Fruit fly (Drosophila melanogaster): ENCODE results near the gene CG6678.

CG6678 gene

DNA sequence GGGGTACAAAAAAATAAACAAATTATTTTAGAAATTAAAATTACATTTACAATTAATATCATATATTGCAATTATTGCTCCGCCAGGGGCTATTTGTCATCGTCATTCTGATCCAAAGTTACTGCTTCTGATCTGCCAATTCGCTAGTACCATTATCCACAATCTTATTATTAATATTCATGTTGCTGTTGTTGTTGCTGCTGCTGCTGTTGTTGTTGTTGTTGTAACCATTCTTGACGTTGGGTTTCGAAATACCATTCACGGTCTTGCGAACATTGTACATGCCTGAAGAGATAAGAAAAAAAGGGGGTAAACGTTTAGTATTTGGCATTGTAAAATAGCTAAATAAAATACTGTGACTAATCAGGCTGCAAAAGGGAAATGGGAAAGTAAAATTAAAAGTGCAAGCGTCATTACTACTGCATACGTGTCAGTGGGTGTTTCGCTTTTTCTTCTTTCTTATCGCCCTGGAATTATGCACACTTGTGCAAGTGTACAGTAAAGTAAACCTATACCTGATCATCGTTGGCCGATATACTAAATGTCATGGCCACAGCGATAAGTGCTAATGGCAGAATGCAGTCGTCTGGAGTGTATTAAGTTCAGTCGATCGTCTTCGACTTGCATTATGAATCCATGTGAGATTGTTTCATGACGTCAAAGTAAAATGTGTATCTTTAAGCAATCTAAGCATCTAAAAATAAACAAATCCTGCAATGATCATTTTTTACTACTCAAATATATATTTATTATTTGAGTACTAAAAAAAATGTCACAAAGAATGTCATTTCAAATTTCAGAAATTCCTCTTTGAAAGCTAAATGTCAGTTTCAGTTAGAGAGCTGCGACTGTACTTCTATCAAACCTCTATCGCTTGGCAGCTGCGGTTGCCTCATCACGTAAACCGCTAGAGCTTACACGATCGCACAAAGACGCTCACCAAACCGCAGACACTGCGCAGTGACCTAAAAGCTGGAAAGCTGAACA lies 34.9 kb upstream of the CG6678 start (continued):
- TF ChIP-seq gce (GFP tag; IDR thresholded peaks at IDR 0.05) (0 out of 3 replicates have a peak, but pooled peaks have one; percentile 19), fd3F (GFP tag; optimal IDR thresholded peaks at IDR 0.05) (no peak), CG7987 (GFP tag; optimal IDR thresholded peaks at IDR 0.05) (no peak), Six4 (GFP tag; optimal IDR thresholded peaks at IDR 0.05) (no peak), CG12744 (GFP tag; optimal IDR thresholded peaks at IDR 0.05) (no peak), Atf6 (GFP tag; IDR thresholded peaks at IDR 0.05) (no peak), HLH4C (GFP tag; IDR thresholded peaks at IDR 0.05; ENCODE audit: partially characterized antibody) (no peak), BEAF-32 (GFP tag; optimal IDR thresholded peaks at IDR 0.05) (no peak), Hr78 (GFP tag; optimal IDR thresholded peaks at IDR 0.05) (no peak), Drgx (GFP tag; IDR thresholded peaks at IDR 0.05) (no peak), seq (GFP tag; IDR thresholded peaks at IDR 0.05) (no peak), eve (GFP tag; optimal IDR thresholded peaks at IDR 0.05) (peak in 1 of 2 experiments; percentile 19), sens (GFP tag) (peak; percentile 33), cas (GFP tag; IDR thresholded peaks at IDR 0.05) (no peak), CG3847 (GFP tag; IDR thresholded peaks at IDR 0.05) (no peak), odd (GFP tag; optimal IDR thresholded peaks at IDR 0.05) (no peak), maf-S (GFP tag; optimal IDR thresholded peaks at IDR 0.05) (no peak), CG8290 (GFP tag; optimal IDR thresholded peaks at IDR 0.05) (no peak), CG8290 (tag; optimal IDR thresholded peaks at IDR 0.05) (peak in 1 of 2 experiments; percentile 21), Mad (GFP tag; optimal IDR thresholded peaks at IDR 0.05) (no peak), ewg (GFP tag; optimal IDR thresholded peaks at IDR 0.05) (no peak), pzg (GFP tag; optimal IDR thresholded peaks at IDR 0.05) (no peak), E2f1 (GFP tag; IDR thresholded peaks at IDR 0.05) (no peak), croc (GFP tag; conservative IDR thresholded peaks at IDR 0.05) (no peak), Blimp-1 (GFP tag; optimal IDR thresholded peaks at IDR 0.05) (peak; percentile 3), ci (GFP tag; IDR thresholded peaks at IDR 0.05) (peak; percentile 14; the same call in 1 of the 3 replicates), GATAe (GFP tag; conservative IDR thresholded peaks at IDR 0.05) (no peak), CG18619 (GFP tag; optimal IDR thresholded peaks at IDR 0.05) (no peak), CG10209 (GFP tag; optimal IDR thresholded peaks at IDR 0.05) (no peak), fru (optimal IDR thresholded peaks at IDR 0.05) (no peak), Mes4 (GFP tag; optimal IDR thresholded peaks at IDR 0.05) (no peak), CG10959 (GFP tag; IDR thresholded peaks at IDR 0.05) (no peak), Ets65A (GFP tag) (peak; percentile 71), CG2199 (GFP tag; IDR thresholded peaks at IDR 0.05) (no peak), pros (GFP tag; optimal IDR thresholded peaks at IDR 0.05) (no peak)

DNA sequence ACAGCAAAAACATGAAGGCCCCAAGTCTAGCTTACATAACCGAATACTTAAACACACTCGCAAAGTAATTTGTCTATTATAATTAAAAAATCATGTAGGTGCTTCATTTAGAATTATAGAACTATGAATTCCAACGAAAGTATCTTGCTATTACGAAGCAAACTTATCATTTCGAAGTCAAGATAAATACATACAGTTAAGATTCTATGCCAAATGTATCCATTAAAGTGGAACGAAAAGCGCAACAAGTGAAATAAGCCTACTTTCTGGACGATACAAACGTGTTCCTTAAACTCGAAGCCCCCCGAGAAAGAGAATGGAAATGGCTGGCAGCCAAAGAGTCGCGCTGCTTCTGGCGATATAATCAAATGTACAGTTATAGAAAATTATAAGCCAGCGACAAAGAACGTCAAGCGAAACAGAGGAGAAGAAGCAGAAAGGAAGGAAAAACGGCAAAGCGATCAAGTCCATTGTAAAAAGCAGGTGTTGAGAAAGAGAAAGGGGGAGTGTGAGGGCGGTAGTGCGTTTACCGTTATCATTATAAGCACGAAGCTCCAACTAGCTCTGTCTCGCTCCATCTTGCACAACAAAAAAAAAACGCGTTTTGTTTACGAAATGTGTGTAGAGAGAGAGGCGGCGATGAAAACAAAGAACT lies 34.1 kb upstream of the CG6678 start:
- TF ChIP-seq CG15011 (GFP tag; optimal IDR thresholded peaks at IDR 0.05) (peak; percentile 16), HmgZ (tag; optimal IDR thresholded peaks at IDR 0.05) (no peak), Sry-δ (GFP tag; optimal IDR thresholded peaks at IDR 0.05) (no peak), CG4282 (GFP tag; optimal IDR thresholded peaks at IDR 0.05) (no peak), gem (tag; optimal IDR thresholded peaks at IDR 0.05) (peak; percentile 60), trem (tag; optimal IDR thresholded peaks at IDR 0.05) (no peak), zf30C (GFP tag; optimal IDR thresholded peaks at IDR 0.05) (no peak), CG9727 (GFP tag; optimal IDR thresholded peaks at IDR 0.05) (no peak), az2 (GFP tag; optimal IDR thresholded peaks at IDR 0.05) (no peak), CG7839 (tag; optimal IDR thresholded peaks at IDR 0.05) (peak; percentile 45), her (GFP tag; optimal IDR thresholded peaks at IDR 0.05) (no peak), Hand (GFP tag; optimal IDR thresholded peaks at IDR 0.05) (no peak), Dp (GFP tag; optimal IDR thresholded peaks at IDR 0.05) (no peak), CG14667 (GFP tag; IDR thresholded peaks at IDR 0.05) (no peak), CG12391 (tag; optimal IDR thresholded peaks at IDR 0.05) (peak; percentile 17), stwl (tag; optimal IDR thresholded peaks at IDR 0.05) (no peak)
